Worm (Caenorhabditis elegans) whole organism, midembryonic: Measurements from ENCODE around the gene F42C5.5.

Experiments used
- cog-1 ChIP-seq: sonication (generic microtip); optimal IDR thresholded peaks from 2 replicates; lab custom pipeline; 2016; ENCODE audit warnings: missing genetic modification characterization, missing compliant biosample characterization
- flt-1 ChIP-seq: fragments of 200-800 bp; sonication (Bioruptor generic); IDR thresholded peaks from 2 replicates; pipeline ENCODE4 v1.3.6; 2022; ENCODE audit warnings: missing genetic modification characterization, missing compliant biosample characterization
- tab-1 ChIP-seq: fragments of 200-800 bp; sonication (Bioruptor generic); IDR thresholded peaks from 2 replicates; pipeline ENCODE4 v1.3.6; 2022; ENCODE audit warnings: missing genetic modification characterization, missing compliant biosample characterization

ce11 chrIV:7320688-7321087 is 26.7 kb upstream of the F42C5.5 start:
- no peak for TF ChIP-seq tab-1 (GFP tag; lab: Robert Waterston, UW)
- no peak for TF ChIP-seq cog-1 (tag; lab: Kevin White, UChicago)
- TF ChIP-seq flt-1: no peak
